Worm (Caenorhabditis elegans): ENCODE results near the gene lin-39.
A peak's percentile ranks its signal among the peaks of the same experiment; 100 is the strongest.

lin-39 gene

DNA sequence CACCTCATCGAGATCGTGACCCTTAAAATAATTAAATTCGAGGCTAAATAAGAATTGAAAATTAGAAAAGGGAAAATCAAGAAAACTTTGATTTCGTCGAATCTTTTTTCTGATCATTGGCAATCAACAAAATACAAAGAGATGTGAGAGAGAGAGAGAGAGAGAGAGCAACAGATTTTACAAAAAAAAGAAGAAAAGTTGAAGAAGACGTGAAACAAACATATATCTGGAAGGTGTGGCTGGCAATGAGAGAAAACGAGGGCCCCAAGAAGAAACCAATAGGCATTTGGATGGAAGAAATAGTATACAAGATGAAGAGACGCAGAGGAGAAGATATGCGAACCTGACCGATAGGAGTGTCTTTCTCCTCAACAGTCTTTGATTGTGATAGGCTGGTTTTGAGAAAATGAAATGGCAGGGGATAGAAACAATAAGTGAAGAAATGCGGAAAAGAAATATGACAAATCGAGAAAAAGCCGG, 47.3 kb downstream of the lin-39 start, which contains the start of gene mup-4:
TSS of gene mup-4 (minus strand) at position 51 of the 480 bp plus-strand sequence.
- TF ChIP-seq ama-1 (optimal IDR thresholded peaks at IDR 0.05) (no peak), nhr-25 (tag; optimal IDR thresholded peaks at IDR 0.05) (peak; percentile 11), elt-1 (tag; optimal IDR thresholded peaks at IDR 0.05) (no peak), elt-2 (tag; optimal IDR thresholded peaks at IDR 0.05) (no peak), nfya-1 (tag; optimal IDR thresholded peaks at IDR 0.05; ENCODE audit: insufficient read depth) (peak; percentile 50), ztf-11 (tag; optimal IDR thresholded peaks at IDR 0.05) (no peak), unc-39 (tag; optimal IDR thresholded peaks at IDR 0.05) (no peak), R02D3.7 (tag; optimal IDR thresholded peaks at IDR 0.05) (no peak)

DNA sequence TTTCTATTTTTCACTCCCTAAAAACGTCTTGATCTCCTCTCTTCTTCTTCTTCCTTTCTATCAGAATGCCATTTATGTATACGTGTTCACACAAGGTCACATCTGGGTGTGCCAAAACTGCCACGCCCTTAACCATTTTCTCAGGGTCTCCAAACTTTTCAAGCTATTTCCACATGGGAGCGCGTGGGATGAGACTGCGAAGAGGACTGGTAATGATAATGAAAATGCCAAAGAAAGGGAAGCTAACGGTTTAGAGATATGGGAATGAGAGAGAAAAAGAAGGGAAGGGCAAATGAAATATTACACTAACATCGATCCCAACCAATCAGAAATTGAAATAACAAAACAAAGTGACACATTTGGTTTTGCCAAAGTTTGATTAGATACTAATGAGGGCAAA, 48.1 kb downstream of the lin-39 start:
- TF ChIP-seq hmg-11 (tag; optimal IDR thresholded peaks at IDR 0.05) (no peak), mdl-1 (tag; optimal IDR thresholded peaks at IDR 0.05) (peak; percentile 17), fkh-10 (GFP tag; optimal IDR thresholded peaks at IDR 0.05) (no peak), eor-1 (tag; optimal IDR thresholded peaks at IDR 0.05) (no peak), nfya-1 (tag; optimal IDR thresholded peaks at IDR 0.05; ENCODE audit: insufficient read depth) (peak; percentile 33), nhr-77 (tag; optimal IDR thresholded peaks at IDR 0.05) (no peak), ztf-4 (tag; optimal IDR thresholded peaks at IDR 0.05) (no peak), ztf-11 (tag; optimal IDR thresholded peaks at IDR 0.05) (no peak), nhr-237 (tag; optimal IDR thresholded peaks at IDR 0.05) (no peak), nhr-25 (tag; optimal IDR thresholded peaks at IDR 0.05) (peak; percentile 83), nhr-43 (tag; optimal IDR thresholded peaks at IDR 0.05; ENCODE audit: poor library complexity, severe bottlenecking) (peak; percentile 3), elt-3 (tag; optimal IDR thresholded peaks at IDR 0.05) (peak in 2 of 3 experiments; percentile 30 to 90), ama-1 (optimal IDR thresholded peaks at IDR 0.05) (no peak), ceh-28 (tag; optimal IDR thresholded peaks at IDR 0.05) (no peak), elt-1 (tag; optimal IDR thresholded peaks at IDR 0.05) (no peak)

DNA sequence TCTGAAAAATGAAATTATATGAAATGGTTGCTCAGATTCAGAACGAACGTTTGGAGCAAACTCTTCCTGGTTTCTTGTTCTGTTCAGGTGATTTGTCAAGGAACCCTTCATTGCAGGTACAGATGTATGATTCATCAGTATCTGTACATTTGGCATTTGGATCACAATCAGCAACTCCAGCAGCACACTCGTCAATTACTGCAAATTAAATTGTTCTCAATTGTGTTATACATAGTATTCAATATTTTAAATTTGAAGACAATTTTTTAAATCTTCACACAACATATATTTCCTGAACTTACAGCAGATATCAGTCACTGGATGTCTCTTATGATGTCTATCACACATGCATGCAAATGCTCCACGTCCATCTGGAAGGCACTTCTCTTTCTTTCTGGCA, 51.7 kb downstream of the lin-39 start:
- TF ChIP-seq mml-1 (tag; optimal IDR thresholded peaks at IDR 0.05) (no peak), nhr-28 (tag; optimal IDR thresholded peaks at IDR 0.05) (no peak), fkh-2 (tag; optimal IDR thresholded peaks at IDR 0.05) (no peak), ztf-11 (tag; optimal IDR thresholded peaks at IDR 0.05) (no peak), jun-1 (tag; optimal IDR thresholded peaks at IDR 0.05) (no peak), lin-15B (tag; optimal IDR thresholded peaks at IDR 0.05) (no peak), ZK546.5 (tag; optimal IDR thresholded peaks at IDR 0.05) (no peak), unc-39 (tag; optimal IDR thresholded peaks at IDR 0.05) (no peak), eor-1 (tag; optimal IDR thresholded peaks at IDR 0.05) (no peak), ceh-28 (tag; optimal IDR thresholded peaks at IDR 0.05) (no peak), fos-1 (tag; optimal IDR thresholded peaks at IDR 0.05) (no peak), hmg-11 (tag; optimal IDR thresholded peaks at IDR 0.05) (no peak), nhr-77 (tag; optimal IDR thresholded peaks at IDR 0.05) (no peak), nhr-25 (tag; optimal IDR thresholded peaks at IDR 0.05) (no peak)

DNA sequence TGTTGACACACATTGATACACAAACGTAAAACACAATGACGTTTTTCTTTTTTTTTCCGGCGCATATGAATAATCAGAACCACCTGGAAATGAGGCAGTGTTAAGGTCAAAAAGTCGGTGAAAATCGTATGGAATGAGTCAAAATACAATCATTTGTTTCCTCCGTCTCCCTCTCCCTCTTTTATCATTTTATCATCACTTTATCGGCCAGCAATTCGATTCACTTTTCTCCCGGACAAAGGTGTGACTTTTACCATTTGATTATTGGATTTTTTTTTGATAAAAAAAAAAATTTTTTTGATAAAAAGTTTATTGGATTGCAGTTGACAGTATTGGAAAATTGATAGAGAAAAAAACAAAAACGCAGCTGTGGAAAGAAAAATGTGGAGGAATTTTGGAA, 57.5 kb downstream of the lin-39 start:
- TF ChIP-seq snpc-4 (tag; optimal IDR thresholded peaks at IDR 0.05) (no peak), ceh-16 (tag; optimal IDR thresholded peaks at IDR 0.05) (no peak), aly-2 (tag; optimal IDR thresholded peaks at IDR 0.05) (no peak), pqm-1 (tag; optimal IDR thresholded peaks at IDR 0.05) (peak; percentile 90), elt-2 (tag; optimal IDR thresholded peaks at IDR 0.05) (peak; percentile 95)
